Fruit fly (Drosophila melanogaster) whole organism, wandering third instar larva: ENCODE measurements around the gene Iyd.

Source experiments
- Abd-B ChIP-seq: fragments of >200 bp; optimal IDR thresholded peaks from 2 replicates; lab custom pipeline; 2017; ENCODE audit warnings: missing biosample characterization, missing genetic modification characterization
- CG32264 ChIP-seq: fragments of 200-800 bp; sonication (Bioruptor generic); optimal IDR thresholded peaks from 2 replicates; lab custom pipeline; 2016; ENCODE audit warnings: missing biosample characterization, missing genetic modification characterization
- CG9705 ChIP-seq: fragments of 200-800 bp; sonication (Bioruptor generic); optimal IDR thresholded peaks from 2 replicates; lab custom pipeline; 2018; ENCODE audit warnings: missing biosample characterization, mild to moderate bottlenecking, missing genetic modification characterization
- CrebA ChIP-seq: fragments of 200-800 bp; sonication (Bioruptor generic); optimal IDR thresholded peaks from 2 replicates; lab custom pipeline; 2016; ENCODE audit warnings: missing biosample characterization, mild to moderate bottlenecking, missing genetic modification characterization, borderline replicate concordance
- Dfd ChIP-seq: fragments of >200 bp; optimal IDR thresholded peaks from 2 replicates; lab custom pipeline; 2017; ENCODE audit warnings: missing biosample characterization, missing genetic modification characterization
- Dif ChIP-seq: fragments of 200-275, 200-300 bp; sonication (Bioruptor generic); optimal IDR thresholded peaks from 2 replicates; lab custom pipeline; 2018; ENCODE audit warnings: missing biosample characterization, missing genetic modification characterization; ENCODE audit not compliant: partially characterized antibody
- GATAd ChIP-seq: sonication (Bioruptor generic); optimal IDR thresholded peaks from 2 replicates; lab custom pipeline; 2016; ENCODE audit warnings: missing biosample characterization, missing genetic modification characterization
- HLH106 ChIP-seq: fragments of 200-800 bp; optimal IDR thresholded peaks from 3 replicates; lab custom pipeline; 2019; ENCODE audit warnings: missing biosample characterization, mild to moderate bottlenecking, missing genetic modification characterization, moderate library complexity
- Hnf4 ChIP-seq: fragments of 200-800 bp; sonication (Bioruptor generic); optimal IDR thresholded peaks from 2 replicates; lab custom pipeline; 2016; ENCODE audit warnings: missing biosample characterization, mild to moderate bottlenecking, missing genetic modification characterization
- Hr78 ChIP-seq: fragments of >200 bp; optimal IDR thresholded peaks from 2 replicates; lab custom pipeline; 2017; ENCODE audit warnings: missing biosample characterization, missing genetic modification characterization
- Hr83 ChIP-seq: fragments of 200-300 bp; sonication (Bioruptor generic); optimal IDR thresholded peaks from 2 replicates; lab custom pipeline; 2016; ENCODE audit warnings: missing biosample characterization, mild to moderate bottlenecking, missing genetic modification characterization, moderate library complexity; ENCODE audit not compliant: poor library complexity, severe bottlenecking
- Jra ChIP-seq: sonication (Bioruptor generic); optimal IDR thresholded peaks from 2 replicates; lab custom pipeline; 2016; ENCODE audit warnings: missing biosample characterization, missing genetic modification characterization
- Mio ChIP-seq: sonication (Bioruptor generic); optimal IDR thresholded peaks from 2 replicates; lab custom pipeline; 2016; ENCODE audit warnings: missing biosample characterization, missing genetic modification characterization
- Myc ChIP-seq: fragments of >200 bp; optimal IDR thresholded peaks from 2 replicates; lab custom pipeline; 2017
- N ChIP-seq: fragments of >200 bp; optimal IDR thresholded peaks from 2 replicates; lab custom pipeline; 2018; ENCODE audit warnings: missing biosample characterization, missing external identifiers, missing genetic modification characterization
- OdsH ChIP-seq: fragments of 200-800 bp; sonication (Bioruptor generic); optimal IDR thresholded peaks from 2 replicates; lab custom pipeline; 2016; ENCODE audit warnings: missing biosample characterization, mild to moderate bottlenecking, missing genetic modification characterization
- Rel ChIP-seq, 2 experiments: fragments of 200-800 bp; sonication (Bioruptor generic) in 1 of 2; optimal IDR thresholded peaks; 2 replicates in 1 of 2; 3 replicates in 1 of 2; lab custom pipeline; 2016 to 2019; ENCODE audit warnings: mild to moderate bottlenecking in 2 of 2, missing biosample characterization in 2 of 2, missing genetic modification characterization in 2 of 2, moderate library complexity in 1 of 2
- Sp1 ChIP-seq: fragments of 200-800 bp; sonication (Bioruptor generic); optimal IDR thresholded peaks from 3 replicates; lab custom pipeline; 2019; ENCODE audit warnings: missing biosample characterization, mild to moderate bottlenecking, missing genetic modification characterization, moderate library complexity
- Vsx2 ChIP-seq: fragments of 200-300, 225-300 bp; sonication (Bioruptor generic); optimal IDR thresholded peaks from 2 replicates; lab custom pipeline; 2018; ENCODE audit warnings: missing biosample characterization, missing genetic modification characterization; ENCODE audit not compliant: partially characterized antibody
- br ChIP-seq: fragments of 200-800 bp; sonication (Bioruptor generic); optimal IDR thresholded peaks from 2 replicates; lab custom pipeline; 2016; ENCODE audit warnings: missing biosample characterization, missing genetic modification characterization
- brk ChIP-seq: fragments of 200-800 bp; sonication (Bioruptor generic); optimal IDR thresholded peaks from 2 replicates; lab custom pipeline; 2016; ENCODE audit warnings: missing biosample characterization, mild to moderate bottlenecking, missing genetic modification characterization
- dl ChIP-seq, 2 experiments: fragments of 175-275, 200-275 bp in 1 of 2; fragments of 200-275 bp in 1 of 2; sonication (Bioruptor generic); optimal IDR thresholded peaks; lab custom pipeline; 2018; ENCODE audit warnings: mild to moderate bottlenecking in 2 of 2, missing biosample characterization in 2 of 2, missing genetic modification characterization in 2 of 2, moderate library complexity in 2 of 2; ENCODE audit not compliant: partially characterized antibody in 2 of 2, insufficient read depth in 1 of 2
- dmrt93B ChIP-seq: fragments of 200-800 bp; sonication (Bioruptor generic); optimal IDR thresholded peaks from 2 replicates; lab custom pipeline; 2018; ENCODE audit warnings: missing biosample characterization, mild to moderate bottlenecking, missing genetic modification characterization
- dsf ChIP-seq: sonication (Bioruptor generic); optimal IDR thresholded peaks from 2 replicates; lab custom pipeline; 2016; ENCODE audit warnings: missing biosample characterization, missing genetic modification characterization, borderline replicate concordance
- ey ChIP-seq: fragments of 200-800 bp; sonication (Bioruptor generic); optimal IDR thresholded peaks from 2 replicates; lab custom pipeline; 2016; ENCODE audit warnings: missing biosample characterization, missing genetic modification characterization
- foxo ChIP-seq, 2 experiments: fragments of 200-800 bp; sonication (Bioruptor generic); optimal IDR thresholded peaks; 2 replicates in 1 of 2; 3 replicates in 1 of 2; lab custom pipeline; 2016 to 2017; ENCODE audit warnings: missing biosample characterization in 2 of 2, missing genetic modification characterization in 2 of 2
- fru ChIP-seq: fragments of 200-800 bp; sonication (Bioruptor generic); optimal IDR thresholded peaks from 3 replicates; lab custom pipeline; 2016; ENCODE audit warnings: missing biosample characterization, mild to moderate bottlenecking, missing genetic modification characterization
- h ChIP-seq: fragments of 200-800 bp; sonication (Bioruptor generic); optimal IDR thresholded peaks from 3 replicates; lab custom pipeline; 2016; ENCODE audit warnings: missing biosample characterization, mild to moderate bottlenecking, missing genetic modification characterization
- jim ChIP-seq: fragments of 175-275, 200-325 bp; sonication (Bioruptor generic); optimal IDR thresholded peaks from 2 replicates; lab custom pipeline; 2016; ENCODE audit warnings: missing biosample characterization, mild to moderate bottlenecking, missing genetic modification characterization
- lola ChIP-seq: fragments of >200 bp; optimal IDR thresholded peaks from 2 replicates; lab custom pipeline; 2017; ENCODE audit warnings: missing biosample characterization, missing genetic modification characterization
- pan ChIP-seq: fragments of >200 bp; optimal IDR thresholded peaks from 2 replicates; lab custom pipeline; 2017
- psq ChIP-seq: fragments of 200-800 bp; sonication (Bioruptor generic); optimal IDR thresholded peaks from 3 replicates; lab custom pipeline; 2017; ENCODE audit warnings: missing biosample characterization, mild to moderate bottlenecking, missing genetic modification characterization, moderate library complexity
- rgr ChIP-seq: fragments of 200-800 bp; sonication (Bioruptor generic); optimal IDR thresholded peaks from 3 replicates; lab custom pipeline; 2016; ENCODE audit warnings: missing biosample characterization, mild to moderate bottlenecking, missing genetic modification characterization
- sage ChIP-seq: fragments of 200-800 bp; sonication (Bioruptor generic); optimal IDR thresholded peaks from 2 replicates; lab custom pipeline; 2016; ENCODE audit warnings: missing biosample characterization, mild to moderate bottlenecking, missing genetic modification characterization
- sv ChIP-seq: fragments of 200-800 bp; sonication (Bioruptor generic); optimal IDR thresholded peaks from 3 replicates; lab custom pipeline; 2016; ENCODE audit warnings: missing biosample characterization, missing genetic modification characterization
- tai ChIP-seq: sonication (Bioruptor generic); optimal IDR thresholded peaks from 2 replicates; lab custom pipeline; 2016; ENCODE audit warnings: missing biosample characterization, missing genetic modification characterization
- usp ChIP-seq: fragments of >200 bp; optimal IDR thresholded peaks from 2 replicates; lab custom pipeline; 2017; ENCODE audit warnings: missing biosample characterization, missing genetic modification characterization
- woc ChIP-seq: sonication (Bioruptor generic); optimal IDR thresholded peaks from 2 replicates; lab custom pipeline; 2016; ENCODE audit warnings: missing biosample characterization, mild to moderate bottlenecking, missing genetic modification characterization

The Iyd gene

DNA sequence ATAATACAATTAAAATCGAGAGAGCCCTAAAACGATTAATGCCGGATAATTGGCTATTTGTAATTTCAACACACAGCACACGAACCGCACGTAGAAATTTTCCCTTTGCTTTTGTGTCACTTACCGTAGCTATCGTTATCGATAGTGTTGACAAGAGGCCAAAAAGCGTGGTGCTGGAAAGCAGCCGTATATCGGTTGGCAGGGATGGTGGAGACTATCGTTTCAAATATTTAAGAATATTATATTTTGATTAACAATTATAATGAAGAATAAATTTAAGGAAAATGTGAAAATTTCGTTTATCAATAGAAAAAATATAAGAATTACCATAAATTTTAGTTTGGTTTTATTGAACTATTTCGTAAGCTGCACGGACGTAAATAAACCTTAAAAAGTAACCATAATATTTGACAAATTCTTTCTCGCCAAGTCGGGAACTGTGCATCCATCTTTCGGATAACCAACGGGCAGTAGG, 3.0 kb downstream of the Iyd start, which contains the start of gene JIL-1:
JIL-1 (minus strand) TSS at position 148 of the 475 bp plus-strand sequence.
- no peak for TF ChIP-seq dl (GFP tag; optimal IDR thresholded peaks at IDR 0.05; lab: Kevin White, UChicago; ENCODE audit: insufficient read depth in 1 of 2, partially characterized antibody in 2 of 2)
- TF ChIP-seq Jra (GFP tag; lab: Kevin White, UChicago) = peak; percentile 75
- no peak for TF ChIP-seq CrebA (GFP tag; lab: Kevin White, UChicago)
- peak; percentile 38 for TF ChIP-seq Hr83 (GFP tag; lab: Kevin White, UChicago)
- TF ChIP-seq Dif (GFP tag; lab: Kevin White, UChicago) = no peak
- peak; percentile 60 for TF ChIP-seq dsf (GFP tag; lab: Kevin White, UChicago)
- peak; percentile 6 for TF ChIP-seq jim
- no peak for TF ChIP-seq Hr78 (GFP tag; lab: Kevin White, UChicago)
- TF ChIP-seq woc (GFP tag; lab: Kevin White, UChicago) = peak; percentile 76
- TF ChIP-seq tai = peak; percentile 40
- TF ChIP-seq brk = peak; percentile 69
- TF ChIP-seq CG9705 = peak; percentile 29
- TF ChIP-seq Sp1 (GFP tag; lab: Kevin White, UChicago) = peak; percentile 56
- TF ChIP-seq Vsx2 (GFP tag; lab: Kevin White, UChicago) = peak; percentile 25
- peak; percentile 65 for TF ChIP-seq sage (GFP tag; lab: Kevin White, UChicago)
- peak; percentile 36 for TF ChIP-seq Rel (GFP tag; optimal IDR thresholded peaks at IDR 0.05; lab: Kevin White, UChicago)
- peak; percentile 32 for TF ChIP-seq Rel (tag; optimal IDR thresholded peaks at IDR 0.05; lab: Kevin White, UChicago)
- TF ChIP-seq br = peak; percentile 66
- TF ChIP-seq usp (GFP tag; lab: Kevin White, UChicago) = no peak
- peak; percentile 83 for TF ChIP-seq Hnf4 (GFP tag; lab: Kevin White, UChicago)
- TF ChIP-seq HLH106 (tag; lab: Kevin White, UChicago) = peak; percentile 68
- TF ChIP-seq lola (GFP tag; lab: Kevin White, UChicago) = no peak
- no peak for TF ChIP-seq Dfd
- TF ChIP-seq psq = peak; percentile 75
- peak; percentile 74 for TF ChIP-seq rgr
- TF ChIP-seq h = peak; percentile 77
- TF ChIP-seq Abd-B (GFP tag; lab: Kevin White, UChicago) = no peak
- TF ChIP-seq GATAd (GFP tag; lab: Kevin White, UChicago) = peak; percentile 41
- TF ChIP-seq N (GFP tag; lab: Kevin White, UChicago) = no peak
- TF ChIP-seq sv (GFP tag; lab: Kevin White, UChicago) = peak; percentile 69
- peak; percentile 2 for TF ChIP-seq Myc
- TF ChIP-seq Mio = peak; percentile 0
- TF ChIP-seq dmrt93B = no peak
- TF ChIP-seq ey (GFP tag; lab: Kevin White, UChicago) = peak; percentile 51
- TF ChIP-seq CG32264 = no peak
- peak; percentile 20 for TF ChIP-seq OdsH (GFP tag; lab: Kevin White, UChicago)
- no peak for TF ChIP-seq pan
- TF ChIP-seq foxo (GFP tag; optimal IDR thresholded peaks at IDR 0.05; lab: Kevin White, UChicago) = peak in 1 of 2 experiments; percentile 78
- peak; percentile 62 for TF ChIP-seq fru (GFP tag; lab: Kevin White, UChicago)
- TF ChIP-seq, all 38 proteins: peak for 26

DNA sequence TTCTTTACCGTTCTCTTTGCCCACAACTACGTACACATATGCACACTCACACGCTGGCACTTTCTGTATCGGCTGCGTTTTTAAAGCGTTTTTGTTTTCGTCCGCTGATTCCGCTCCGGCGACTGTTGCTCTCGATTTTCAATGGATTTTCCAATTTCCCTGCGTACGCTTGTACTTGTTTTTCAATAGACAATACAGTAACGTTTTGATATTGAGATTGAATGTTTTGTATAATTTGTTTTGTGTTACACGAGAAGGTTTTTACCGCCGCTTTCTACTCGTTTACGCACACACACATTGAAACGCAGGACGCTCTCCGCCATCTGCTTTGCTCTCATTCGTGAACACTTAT, 3.5 kb downstream of the Iyd start:
- TF ChIP-seq N (GFP tag; lab: Kevin White, UChicago) (peak; percentile 5), sage (GFP tag; lab: Kevin White, UChicago) (no peak), psq (peak; percentile 94), tai (no peak)

DNA sequence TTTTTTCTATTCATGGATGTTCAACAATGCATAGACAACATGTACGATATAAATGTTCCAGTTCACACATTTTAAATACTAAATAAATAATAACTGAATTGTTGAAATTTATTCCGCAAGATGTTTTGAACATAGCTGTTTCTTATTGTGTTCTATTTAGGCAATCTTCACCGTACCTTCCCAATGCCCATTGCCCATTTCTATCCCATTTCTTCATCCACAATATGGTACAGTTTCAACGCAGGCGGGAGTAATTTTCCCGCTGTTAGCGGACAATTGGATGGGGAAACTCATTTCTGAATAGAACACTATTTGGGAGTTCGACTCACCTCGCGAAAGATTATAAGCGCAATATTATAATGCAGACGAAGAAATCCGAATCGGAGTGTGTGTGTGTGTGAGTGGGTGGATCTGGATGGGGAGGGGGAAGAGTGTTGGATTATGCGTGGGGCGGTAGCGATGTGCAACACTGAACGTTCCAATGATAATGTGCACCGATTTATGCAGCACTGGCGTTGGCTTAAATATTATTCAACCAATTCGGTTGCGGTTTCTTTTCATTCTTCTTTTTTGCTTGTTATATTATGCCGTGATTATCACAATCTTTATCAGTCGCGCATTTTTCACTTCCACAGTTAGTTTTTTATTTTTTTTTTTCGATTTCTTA, 4.0 kb downstream of the Iyd start:
- TF ChIP-seq Hnf4 (GFP tag; lab: Kevin White, UChicago) (peak; percentile 86), woc (GFP tag; lab: Kevin White, UChicago) (peak; percentile 64), Vsx2 (GFP tag; lab: Kevin White, UChicago) (no peak), dmrt93B (peak; percentile 3), tai (peak; percentile 85), Mio (no peak), sage (GFP tag; lab: Kevin White, UChicago) (no peak), Rel (GFP tag; optimal IDR thresholded peaks at IDR 0.05; lab: Kevin White, UChicago) (no peak), Rel (tag; optimal IDR thresholded peaks at IDR 0.05; lab: Kevin White, UChicago) (peak; percentile 57), rgr (peak; percentile 90), Abd-B (GFP tag; lab: Kevin White, UChicago) (no peak), h (peak; percentile 89), usp (GFP tag; lab: Kevin White, UChicago) (no peak), foxo (GFP tag; optimal IDR thresholded peaks at IDR 0.05; lab: Kevin White, UChicago) (peak in 1 of 2 experiments; percentile 88), Dif (GFP tag; lab: Kevin White, UChicago) (peak; percentile 39), br (peak; percentile 78), CG32264 (peak; percentile 58), fru (GFP tag; lab: Kevin White, UChicago) (peak; percentile 73), Hr78 (GFP tag; lab: Kevin White, UChicago) (no peak), Hr83 (GFP tag; lab: Kevin White, UChicago) (peak; percentile 83), N (GFP tag; lab: Kevin White, UChicago) (no peak), CrebA (GFP tag; lab: Kevin White, UChicago) (no peak), jim (peak; percentile 66), Jra (GFP tag; lab: Kevin White, UChicago) (peak; percentile 78), Sp1 (GFP tag; lab: Kevin White, UChicago) (peak; percentile 43), psq (peak; percentile 95), ey (GFP tag; lab: Kevin White, UChicago) (peak; percentile 61), OdsH (GFP tag; lab: Kevin White, UChicago) (peak; percentile 74), CG9705 (peak; percentile 31), pan (no peak), brk (peak; percentile 68), dsf (GFP tag; lab: Kevin White, UChicago) (no peak), Myc (no peak), HLH106 (tag; lab: Kevin White, UChicago) (peak; percentile 44)
